Fruit fly (Drosophila melanogaster): ENCODE measurements around the gene PIG-H.

Gene PIG-H

DNA sequence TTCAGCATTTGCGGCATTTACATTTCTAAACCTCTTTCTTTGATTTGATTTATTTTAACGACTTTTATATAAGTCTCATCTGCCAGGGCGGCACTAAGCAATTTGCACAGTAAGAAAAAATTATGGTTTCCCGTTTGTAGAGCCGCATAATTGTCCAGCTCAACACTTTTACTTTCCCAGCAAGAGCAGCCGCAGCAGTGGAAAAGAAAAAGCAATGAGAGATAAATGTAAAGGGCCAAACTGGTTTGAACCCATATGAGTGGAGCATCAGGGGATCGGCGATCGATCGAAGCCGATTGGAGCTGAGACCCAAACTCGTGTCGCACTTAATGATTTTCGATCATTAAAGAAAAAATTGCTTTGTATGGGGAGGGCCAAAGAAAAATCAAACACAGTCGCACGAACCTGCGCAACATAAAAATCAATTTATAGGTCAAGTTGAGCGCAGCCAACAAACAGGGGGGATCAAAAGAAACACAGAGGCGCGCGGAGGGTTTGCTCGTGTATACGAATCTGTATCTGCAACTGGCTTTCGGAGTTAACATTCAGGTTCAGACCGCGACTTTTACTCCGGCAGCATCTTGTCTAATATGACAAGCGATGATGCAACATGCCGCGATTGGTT, 8.7 kb upstream of the PIG-H start:
- no peak for TF ChIP-seq EcR (GFP tag; optimal IDR thresholded peaks at IDR 0.05)
- TF ChIP-seq CG8478 (optimal IDR thresholded peaks at IDR 0.05): no peak
- TF ChIP-seq psq (optimal IDR thresholded peaks at IDR 0.05): no peak
- TF ChIP-seq pan (optimal IDR thresholded peaks at IDR 0.05): no peak
- no peak for TF ChIP-seq usp (GFP tag; optimal IDR thresholded peaks at IDR 0.05)
- TF ChIP-seq Dll (optimal IDR thresholded peaks at IDR 0.05): no peak

DNA sequence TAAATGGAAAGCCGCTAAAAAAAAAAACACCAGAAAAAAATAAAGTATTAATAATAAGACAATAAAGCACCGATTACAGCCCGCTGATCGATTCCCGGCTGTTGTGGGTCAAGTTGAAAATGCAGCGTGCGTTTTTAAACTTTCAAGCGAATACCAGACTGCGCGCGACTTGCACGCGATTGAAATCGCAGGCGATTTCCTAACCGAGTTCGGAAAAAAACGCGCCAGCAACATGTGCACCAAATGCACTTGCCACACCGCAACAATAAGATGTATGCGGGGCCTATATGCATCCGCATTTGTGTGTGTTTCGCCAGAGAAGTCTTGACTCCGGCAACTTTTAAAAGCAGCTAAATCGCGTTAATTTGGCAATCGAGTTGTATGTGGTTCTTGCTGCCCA, 8.2 kb upstream of the PIG-H start:
- TF ChIP-seq psq (optimal IDR thresholded peaks at IDR 0.05): no peak
- no peak for TF ChIP-seq pan (optimal IDR thresholded peaks at IDR 0.05)
- TF ChIP-seq Dll (optimal IDR thresholded peaks at IDR 0.05): no peak
- TF ChIP-seq usp (GFP tag; optimal IDR thresholded peaks at IDR 0.05): no peak
- TF ChIP-seq CG8478 (optimal IDR thresholded peaks at IDR 0.05): no peak
- TF ChIP-seq EcR (GFP tag; optimal IDR thresholded peaks at IDR 0.05): no peak

DNA sequence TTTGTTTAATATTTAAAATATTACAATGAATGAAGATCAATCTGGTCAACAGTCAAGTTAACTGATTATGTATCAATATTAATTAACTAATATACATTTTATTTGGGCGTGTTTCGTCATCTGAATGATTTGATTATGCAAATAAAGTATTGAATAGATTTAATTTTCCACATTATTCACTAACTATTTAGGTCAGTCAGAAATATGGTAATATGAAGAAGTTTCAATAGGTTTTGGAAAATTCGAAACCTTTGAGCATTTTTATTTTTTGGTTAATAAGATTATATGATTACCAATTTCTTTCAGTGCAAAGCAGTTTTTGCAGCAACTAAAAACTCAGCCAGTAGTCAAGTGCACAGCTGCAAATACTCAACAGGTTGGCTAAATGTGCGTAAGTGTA, 7.5 kb upstream of the PIG-H start:
- TF ChIP-seq CG8478 (optimal IDR thresholded peaks at IDR 0.05): no peak
- TF ChIP-seq Dll (optimal IDR thresholded peaks at IDR 0.05): no peak

DNA sequence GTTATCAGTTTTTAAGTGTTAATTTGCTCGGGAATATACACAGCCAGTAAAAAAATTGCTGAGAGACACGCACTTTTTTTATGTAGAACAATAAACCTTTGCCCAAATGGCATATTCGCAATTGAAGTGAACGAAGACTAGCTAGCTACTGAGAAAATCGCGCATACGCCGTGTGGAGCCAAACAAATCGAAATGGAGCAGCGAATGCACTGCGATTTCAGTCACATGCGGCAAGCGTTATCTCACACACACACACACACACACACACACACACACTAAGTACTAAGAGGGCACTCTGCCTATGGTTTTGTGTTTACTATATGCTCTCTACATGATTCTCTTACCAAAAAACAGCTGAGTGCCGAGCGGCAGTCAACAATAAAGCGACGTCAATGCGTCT, 6.1 kb upstream of the PIG-H start:
- TF ChIP-seq psq (optimal IDR thresholded peaks at IDR 0.05): no peak
- no peak for TF ChIP-seq CG8478 (optimal IDR thresholded peaks at IDR 0.05)
- TF ChIP-seq EcR (GFP tag; optimal IDR thresholded peaks at IDR 0.05): no peak
- peak; percentile 34 for TF ChIP-seq Dll (optimal IDR thresholded peaks at IDR 0.05)

DNA sequence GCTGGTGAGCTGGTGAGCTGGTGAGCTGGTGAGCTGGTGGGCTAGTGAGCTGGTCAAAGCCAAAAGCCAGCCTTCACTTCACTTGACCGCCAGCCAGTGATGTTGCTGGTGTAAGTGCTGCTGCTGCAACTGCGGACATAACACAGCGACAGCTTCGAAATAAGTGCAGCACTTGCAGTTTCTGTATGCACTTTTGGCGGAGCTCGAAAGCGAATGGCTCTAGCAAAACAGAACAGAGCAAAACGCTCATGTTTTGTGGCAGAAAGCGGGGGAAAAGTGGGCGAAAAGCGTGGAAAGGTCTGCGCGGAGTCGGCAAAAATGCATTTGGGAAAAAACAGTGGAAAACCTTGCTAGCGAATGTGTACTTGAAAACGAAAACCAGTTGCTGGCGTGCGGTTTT, 5.0 kb upstream of the PIG-H start:
- TF ChIP-seq pan (optimal IDR thresholded peaks at IDR 0.05): no peak
- no peak for TF ChIP-seq usp (GFP tag; optimal IDR thresholded peaks at IDR 0.05)
- TF ChIP-seq psq (optimal IDR thresholded peaks at IDR 0.05): no peak
- no peak for TF ChIP-seq EcR (GFP tag; optimal IDR thresholded peaks at IDR 0.05)
- TF ChIP-seq Dll (optimal IDR thresholded peaks at IDR 0.05): no peak
- no peak for TF ChIP-seq CG8478 (optimal IDR thresholded peaks at IDR 0.05)

DNA sequence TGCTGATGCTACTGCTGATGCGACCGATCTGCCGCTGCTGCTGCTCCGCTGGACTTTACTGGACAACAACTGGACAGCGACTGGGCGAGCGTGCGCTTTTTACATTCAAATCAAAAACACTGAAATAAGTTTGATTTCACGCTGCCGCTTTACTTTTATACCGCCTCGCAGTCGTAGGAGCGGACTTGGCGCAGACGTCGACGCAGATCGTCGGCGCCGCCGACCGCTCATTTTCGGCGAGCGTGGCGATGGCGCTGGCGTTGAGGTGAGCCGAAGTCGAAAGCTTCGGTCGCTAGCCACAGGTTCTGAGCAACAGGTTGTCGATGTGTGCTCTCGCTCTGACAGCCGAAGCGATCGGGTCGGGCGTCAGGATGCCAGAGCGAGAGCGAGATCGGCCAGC, 3.9 kb upstream of the PIG-H start, which contains the start of gene Elovl7:
Elovl7 (minus strand) TSS at position 131 of the 400 bp plus-strand sequence.
- no peak for TF ChIP-seq CG8478 (optimal IDR thresholded peaks at IDR 0.05)
- no peak for TF ChIP-seq Dll (optimal IDR thresholded peaks at IDR 0.05)
- TF ChIP-seq EcR (GFP tag; optimal IDR thresholded peaks at IDR 0.05): no peak
- TF ChIP-seq psq (optimal IDR thresholded peaks at IDR 0.05): no peak
- TF ChIP-seq usp (GFP tag; optimal IDR thresholded peaks at IDR 0.05): no peak
- no peak for TF ChIP-seq pan (optimal IDR thresholded peaks at IDR 0.05)

DNA sequence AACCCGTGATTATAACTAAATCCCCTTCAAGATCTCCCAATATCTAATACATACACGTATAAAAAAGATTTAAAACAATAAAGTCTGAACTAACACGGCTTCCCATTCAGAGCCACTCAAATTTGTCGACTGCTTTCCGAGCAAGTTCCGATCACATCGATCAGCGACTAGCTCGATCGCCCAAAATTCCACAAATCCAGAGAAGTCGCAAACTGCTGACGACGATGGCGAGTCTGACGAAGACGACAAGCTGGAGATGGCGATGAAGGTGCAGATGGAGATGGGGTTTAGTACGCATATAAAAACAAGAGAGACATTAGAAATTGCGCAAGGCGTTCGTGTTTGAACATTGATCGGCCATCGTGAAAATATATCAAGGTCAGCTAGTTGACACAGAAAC, 854 bp upstream of the PIG-H start:
- TF ChIP-seq Dll (optimal IDR thresholded peaks at IDR 0.05) (no peak), psq (optimal IDR thresholded peaks at IDR 0.05) (no peak), pan (optimal IDR thresholded peaks at IDR 0.05) (no peak), EcR (GFP tag; optimal IDR thresholded peaks at IDR 0.05) (no peak), usp (GFP tag; optimal IDR thresholded peaks at IDR 0.05) (no peak), CG8478 (optimal IDR thresholded peaks at IDR 0.05) (no peak)

DNA sequence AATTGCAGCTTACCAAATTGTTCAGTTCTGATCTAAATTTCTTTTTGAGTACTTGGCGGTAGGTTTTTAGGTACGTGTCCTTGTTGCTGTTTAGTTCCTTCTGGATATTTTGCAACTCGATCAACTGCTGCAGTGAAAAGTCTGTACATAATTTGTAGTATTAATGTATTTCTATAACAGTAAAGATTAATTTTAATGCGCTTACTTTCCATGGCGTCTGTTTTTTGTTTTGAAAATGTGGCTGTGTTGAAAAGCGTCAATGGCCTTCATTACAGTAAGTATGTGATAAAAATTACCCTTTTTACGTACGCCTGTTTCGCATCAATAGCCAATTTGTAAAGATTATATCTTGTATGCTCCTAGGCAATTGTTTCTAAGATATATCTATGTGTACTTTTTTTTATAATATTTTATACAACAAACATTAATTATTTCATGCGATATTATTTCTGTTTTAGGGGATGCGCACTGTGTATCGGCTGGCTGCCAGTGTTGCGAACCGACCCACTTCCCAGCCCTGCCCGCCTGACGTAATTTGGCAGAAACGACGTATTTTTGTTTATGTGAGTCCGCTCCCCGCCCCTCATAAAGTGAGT, 1.5 kb downstream of the PIG-H start, which contains the start of the genes Kmn2 and CG2698:
Kmn2 (minus strand) TSS at position 236 of the 596 bp plus-strand sequence.
CG2698 (plus strand) TSS at position 489 of the 596 bp plus-strand sequence.
- no peak for TF ChIP-seq Dll (optimal IDR thresholded peaks at IDR 0.05)
- TF ChIP-seq CG8478 (optimal IDR thresholded peaks at IDR 0.05): no peak
- no peak for TF ChIP-seq usp (GFP tag; optimal IDR thresholded peaks at IDR 0.05)
- no peak for TF ChIP-seq EcR (GFP tag; optimal IDR thresholded peaks at IDR 0.05)
- TF ChIP-seq psq (optimal IDR thresholded peaks at IDR 0.05): no peak
- no peak for TF ChIP-seq pan (optimal IDR thresholded peaks at IDR 0.05)

DNA sequence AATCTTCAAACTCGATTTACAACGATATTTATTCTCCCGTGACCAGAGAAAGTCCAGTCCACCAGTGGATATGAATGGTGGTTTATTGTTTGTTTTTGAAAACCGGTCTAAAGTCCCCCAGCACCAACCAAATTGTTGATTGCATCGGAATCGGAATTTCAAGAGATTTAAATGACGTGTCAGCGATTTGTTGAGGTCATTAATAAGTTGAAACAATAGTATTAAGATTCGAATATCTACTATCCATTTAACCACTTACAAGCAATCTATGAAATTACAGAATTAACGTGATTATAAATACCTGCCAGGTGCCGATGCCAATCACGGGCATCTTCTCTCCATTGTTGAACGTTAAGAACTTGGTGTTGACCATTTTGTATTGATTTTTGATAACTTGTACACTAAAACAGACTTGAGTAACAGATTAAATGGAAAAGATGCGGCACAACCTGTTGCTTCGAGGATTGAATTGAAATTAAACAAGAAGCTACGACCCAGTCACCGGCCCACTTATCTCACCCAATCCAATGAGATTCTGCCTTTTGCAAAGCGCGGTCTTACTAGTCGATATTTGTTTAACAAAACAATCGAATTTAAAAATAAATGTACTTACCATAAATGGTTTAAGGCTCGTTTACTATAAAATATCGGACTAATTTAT, 8.1 kb downstream of the PIG-H start, which contains the start of gene CG2767:
CG2767 (minus strand) TSS at position 516 of the 661 bp plus-strand sequence.
- TF ChIP-seq CG8478 (optimal IDR thresholded peaks at IDR 0.05): no peak
- no peak for TF ChIP-seq usp (GFP tag; optimal IDR thresholded peaks at IDR 0.05)
- TF ChIP-seq pan (optimal IDR thresholded peaks at IDR 0.05): no peak
- no peak for TF ChIP-seq EcR (GFP tag; optimal IDR thresholded peaks at IDR 0.05)

DNA sequence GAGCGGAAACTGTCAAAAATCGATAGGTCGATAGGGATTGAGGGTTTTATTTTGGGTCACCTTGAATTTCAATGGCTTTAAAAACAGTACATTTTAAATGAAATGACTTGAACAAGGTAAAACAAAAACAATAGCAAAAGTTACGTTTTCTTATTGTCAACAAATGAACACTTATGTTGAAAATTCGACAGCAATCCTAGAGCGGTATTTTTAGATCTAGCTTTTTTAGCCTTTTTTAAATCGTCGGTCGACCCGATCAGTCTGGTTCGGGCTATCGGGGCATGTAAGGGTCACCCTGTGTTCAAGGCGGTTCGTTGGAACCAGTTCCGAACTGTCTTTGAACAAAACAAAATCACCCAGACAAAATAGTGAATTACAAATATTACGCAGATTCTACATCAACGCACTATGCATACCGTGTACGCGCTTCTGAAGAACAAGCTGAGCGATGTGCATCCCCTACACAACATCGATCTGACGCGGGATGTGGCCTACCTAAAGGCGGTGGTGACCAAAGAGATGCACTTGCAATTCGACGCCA, 9.5 kb downstream of the PIG-H start, which contains the start of the genes CG11052 and CG3223:
CG11052 (minus strand) TSS at position 218 of the 541 bp plus-strand sequence.
CG3223 (plus strand) TSS at position 321 of the 541 bp plus-strand sequence.
- no peak for TF ChIP-seq usp (GFP tag; optimal IDR thresholded peaks at IDR 0.05)

DNA sequence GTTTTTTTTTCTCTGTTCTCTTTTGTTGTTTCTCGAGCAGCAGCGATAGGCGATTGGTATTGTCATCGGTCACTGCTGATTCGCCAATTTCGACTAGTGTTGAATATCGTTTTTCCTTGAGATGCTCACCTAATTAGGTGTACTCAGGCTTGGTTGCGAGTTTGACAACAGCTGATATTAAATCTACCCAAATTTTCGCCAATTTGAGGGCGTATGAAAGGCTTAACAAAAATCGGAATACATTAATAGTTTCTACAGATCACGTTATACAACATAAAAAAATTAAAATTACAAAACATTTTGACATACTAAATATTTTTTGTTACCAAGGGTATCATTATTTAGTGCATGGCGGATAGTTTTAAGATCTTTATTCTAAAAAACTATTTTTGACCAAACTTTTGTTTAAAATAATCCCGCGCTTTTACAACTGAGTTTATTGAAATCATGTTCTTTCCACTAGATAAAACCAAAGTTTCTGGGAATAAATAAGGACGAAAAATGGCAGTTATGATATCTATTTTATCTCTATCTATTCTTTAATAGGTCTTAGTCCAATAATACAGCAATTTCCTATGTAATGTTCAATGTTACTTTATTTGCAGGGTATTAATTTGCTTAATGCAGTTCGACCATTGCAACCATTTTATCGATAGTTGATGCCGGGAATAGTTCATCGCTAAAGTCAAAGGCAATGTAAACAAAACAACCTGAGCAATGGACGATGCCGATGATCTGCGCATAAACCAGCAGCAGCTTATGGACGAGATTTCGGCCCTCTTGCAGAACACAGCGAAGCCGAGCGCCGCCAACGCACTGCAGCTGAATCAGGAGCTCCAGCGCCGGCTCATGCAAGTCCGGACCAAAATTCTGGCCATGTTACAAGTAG, 13.7 kb downstream of the PIG-H start, which contains the start of the genes CG10435 and Pbp95:
CG10435 (minus strand) TSS at position 81 of the 889 bp plus-strand sequence.
Pbp95 (plus strand) TSS at position 671 of the 889 bp plus-strand sequence.
- TF ChIP-seq CG8478 (optimal IDR thresholded peaks at IDR 0.05): no peak
- TF ChIP-seq Dll (optimal IDR thresholded peaks at IDR 0.05): no peak
- no peak for TF ChIP-seq EcR (GFP tag; optimal IDR thresholded peaks at IDR 0.05)
- no peak for TF ChIP-seq usp (GFP tag; optimal IDR thresholded peaks at IDR 0.05)
- TF ChIP-seq pan (optimal IDR thresholded peaks at IDR 0.05): peak; percentile 71
- no peak for TF ChIP-seq psq (optimal IDR thresholded peaks at IDR 0.05)

Data from whole organism.